Worm (Caenorhabditis elegans) whole organism, L2 larva: ENCODE results near the gene erl-1.

ENCODE experiments used
- C34F6.9 ChIP-seq: fragments of 150-350 bp; optimal IDR thresholded peaks from 2 replicates; lab custom pipeline; 2014; ENCODE audit warnings: missing biosample characterization, missing genetic modification characterization
- F13H6.1 ChIP-seq: sonication (generic microtip); optimal IDR thresholded peaks from 2 replicates; lab custom pipeline; 2016; ENCODE audit warnings: missing genetic modification characterization, missing compliant biosample characterization
- R02D3.7 ChIP-seq: fragments of 150-350 bp; optimal IDR thresholded peaks from 2 replicates; lab custom pipeline; 2014; ENCODE audit warnings: missing biosample characterization, missing genetic modification characterization
- Y55F3AM.14 ChIP-seq: fragments of 200-800 bp; sonication (Bioruptor generic); optimal IDR thresholded peaks from 2 replicates; lab custom pipeline; 2018; ENCODE audit warnings: mild to moderate bottlenecking, missing genetic modification characterization, missing compliant biosample characterization
- alr-1 ChIP-seq: fragments of 150-350 bp; optimal IDR thresholded peaks from 2 replicates; lab custom pipeline; 2014; ENCODE audit warnings: missing biosample characterization, missing genetic modification characterization
- ama-1 ChIP-seq: fragments of 150-350 bp; optimal IDR thresholded peaks from 2 replicates; lab custom pipeline; 2018; ENCODE audit warnings: inconsistent platforms
- ceh-16 ChIP-seq: fragments of 150-350 bp; optimal IDR thresholded peaks from 2 replicates; lab custom pipeline; 2014; ENCODE audit warnings: missing biosample characterization, missing genetic modification characterization
- ceh-82 ChIP-seq: fragments of 150-350 bp; optimal IDR thresholded peaks from 2 replicates; lab custom pipeline; 2014; ENCODE audit warnings: missing biosample characterization, missing genetic modification characterization
- crh-2 ChIP-seq: sonication (generic microtip); optimal IDR thresholded peaks from 2 replicates; lab custom pipeline; 2017; ENCODE audit warnings: missing biosample characterization, missing genetic modification characterization
- dmd-4 ChIP-seq: sonication (generic microtip); optimal IDR thresholded peaks from 2 replicates; lab custom pipeline; 2017; ENCODE audit warnings: missing biosample characterization, missing genetic modification characterization
- gmeb-1 ChIP-seq: fragments of 150-350 bp; optimal IDR thresholded peaks from 2 replicates; lab custom pipeline; 2014; ENCODE audit warnings: missing biosample characterization, missing genetic modification characterization
- lin-11 ChIP-seq: fragments of 150-350 bp; sonication (generic microtip); optimal IDR thresholded peaks from 2 replicates; lab custom pipeline; 2014; ENCODE audit warnings: missing biosample characterization, missing genetic modification characterization, inconsistent platforms, mixed read lengths
- lsy-2 ChIP-seq, 2 experiments: fragments of 150-350 bp in 1 of 2; sonication (generic microtip) in 1 of 2; optimal IDR thresholded peaks; 2 replicates each; lab custom pipeline; 2014 to 2017; ENCODE audit warnings: missing biosample characterization in 2 of 2, missing genetic modification characterization in 2 of 2
- mbf-1 ChIP-seq: sonication (generic microtip); optimal IDR thresholded peaks from 2 replicates; lab custom pipeline; 2017; ENCODE audit warnings: missing biosample characterization, missing genetic modification characterization
- mdl-1 ChIP-seq, 2 experiments: fragments of 150-350 bp in 1 of 2; sonication (generic microtip) in 1 of 2; optimal IDR thresholded peaks; 2 replicates each; lab custom pipeline; 2017; ENCODE audit warnings: missing biosample characterization in 2 of 2, missing genetic modification characterization in 2 of 2
- nhr-10 ChIP-seq: sonication (generic microtip); optimal IDR thresholded peaks from 2 replicates; lab custom pipeline; 2017; ENCODE audit warnings: missing biosample characterization, missing genetic modification characterization
- nhr-12 ChIP-seq: fragments of 150-350 bp; optimal IDR thresholded peaks from 2 replicates; lab custom pipeline; 2014; ENCODE audit warnings: missing biosample characterization, missing genetic modification characterization
- nhr-129 ChIP-seq: fragments of 150-350 bp; optimal IDR thresholded peaks from 2 replicates; lab custom pipeline; 2014; ENCODE audit warnings: missing biosample characterization, missing genetic modification characterization
- nhr-21 ChIP-seq: fragments of 150-350 bp; optimal IDR thresholded peaks from 2 replicates; lab custom pipeline; 2014; ENCODE audit warnings: missing biosample characterization, missing genetic modification characterization
- nhr-25 ChIP-seq: fragments of 150-350 bp; sonication (generic microtip); optimal IDR thresholded peaks from 3 replicates; lab custom pipeline; 2014; ENCODE audit warnings: missing biosample characterization, missing genetic modification characterization
- nhr-6 ChIP-seq: fragments of 150-350 bp; optimal IDR thresholded peaks from 2 replicates; lab custom pipeline; 2014; ENCODE audit warnings: missing biosample characterization, missing genetic modification characterization
- nhr-77 ChIP-seq: fragments of 150-350 bp; optimal IDR thresholded peaks from 2 replicates; lab custom pipeline; 2014; ENCODE audit warnings: missing biosample characterization, missing genetic modification characterization
- peb-1 ChIP-seq: fragments of 150-350 bp; optimal IDR thresholded peaks from 2 replicates; lab custom pipeline; 2014; ENCODE audit warnings: missing biosample characterization, missing genetic modification characterization
- sma-3 ChIP-seq: sonication (generic microtip); optimal IDR thresholded peaks from 2 replicates; lab custom pipeline; 2016; ENCODE audit warnings: missing genetic modification reagents, missing genetic modification characterization, missing compliant biosample characterization
- sma-9 ChIP-seq, 2 experiments: fragments of 150-350 bp in 1 of 2; sonication (generic microtip) in 1 of 2; optimal IDR thresholded peaks; 2 replicates each; lab custom pipeline; 2014 to 2016; ENCODE audit warnings: missing genetic modification characterization in 2 of 2, mild to moderate bottlenecking in 1 of 2, missing biosample characterization in 1 of 2, missing compliant biosample characterization in 1 of 2, missing genetic modification reagents in 1 of 2, moderate library complexity in 1 of 2
- snpc-4 ChIP-seq: fragments of 150-350 bp; optimal IDR thresholded peaks from 2 replicates; lab custom pipeline; 2014; ENCODE audit warnings: missing biosample characterization, missing genetic modification characterization
- unc-39 ChIP-seq: fragments of 150-350 bp; optimal IDR thresholded peaks from 2 replicates; lab custom pipeline; 2014; ENCODE audit warnings: missing biosample characterization, missing genetic modification characterization
- unc-62 ChIP-seq: fragments of 150-350 bp; optimal IDR thresholded peaks from 2 replicates; lab custom pipeline; 2014; ENCODE audit warnings: missing biosample characterization, missing genetic modification reagents, missing genetic modification characterization
- ztf-4 ChIP-seq: fragments of 150-350 bp; optimal IDR thresholded peaks from 2 replicates; lab custom pipeline; 2014; ENCODE audit warnings: missing biosample characterization, missing genetic modification characterization

erl-1 gene

ce11 chrIV:12274365-12274764 lies 13.4 kb upstream of the erl-1 start:
- TF ChIP-seq F13H6.1 (tag; lab: Kevin White, UChicago), result no peak
- peak; percentile 5 for TF ChIP-seq gmeb-1 (tag; lab: Kevin White, UChicago)
- TF ChIP-seq sma-9 (GFP tag; optimal IDR thresholded peaks at IDR 0.05; lab: Kevin White, UChicago), result no peak
- no peak for TF ChIP-seq sma-9 (tag; optimal IDR thresholded peaks at IDR 0.05; lab: Kevin White, UChicago)
- TF ChIP-seq nhr-25, result no peak
- TF ChIP-seq nhr-129 (tag; lab: Kevin White, UChicago), result peak; percentile 22

ce11 chrIV:12275892-12276291 lies 11.8 kb upstream of the erl-1 start, which contains the start of gene vps-8:
TSS of gene vps-8 (minus strand) at chrIV:12275992.
- TF ChIP-seq nhr-12 (tag; lab: Kevin White, UChicago) (no peak), lsy-2 (tag; optimal IDR thresholded peaks at IDR 0.05; lab: Kevin White, UChicago) (no peak), crh-2 (tag; lab: Kevin White, UChicago) (no peak), nhr-21 (tag; lab: Kevin White, UChicago) (no peak), sma-3 (GFP tag; lab: Kevin White, UChicago) (no peak), mdl-1 (tag; optimal IDR thresholded peaks at IDR 0.05; lab: Kevin White, UChicago) (no peak), lin-11 (tag; lab: Kevin White, UChicago) (no peak), nhr-77 (tag; lab: Kevin White, UChicago) (no peak)

- TF ChIP-seq unc-39 (tag; lab: Kevin White, UChicago) (no peak), ztf-4 (no peak), nhr-129 (tag; lab: Kevin White, UChicago) (peak; percentile 63), unc-62 (no peak), nhr-10 (tag; lab: Kevin White, UChicago) (no peak), nhr-25 (no peak), F13H6.1 (tag; lab: Kevin White, UChicago) (no peak), R02D3.7 (tag; lab: Kevin White, UChicago) (no peak), crh-2 (tag; lab: Kevin White, UChicago) (peak; percentile 18), ama-1 (lab: Kevin White, UChicago) (no peak), lsy-2 (tag; optimal IDR thresholded peaks at IDR 0.05; lab: Kevin White, UChicago) (peak in 1 of 2 experiments; percentile 68), nhr-6 (tag; lab: Kevin White, UChicago) (no peak)
These were observed 9.2 kb upstream of the erl-1 start, which contains the start of the genes tag-335 and vkmt-1 for ce11 chrIV:12278507-12278906. TSS of gene tag-335 (minus strand) at chrIV:12278594. TSS of gene vkmt-1 (plus strand) at chrIV:12278725.

ce11 chrIV:12279340-12279739 lies 8.4 kb upstream of the erl-1 start, which contains the start of gene ltah-1.1:
TSS of gene ltah-1.1 (plus strand) at chrIV:12279622.
- TF ChIP-seq ceh-82 (tag; lab: Kevin White, UChicago) (no peak), nhr-25 (no peak), nhr-129 (tag; lab: Kevin White, UChicago) (peak; percentile 20)
- TF ChIP-seq, all 48 proteins: peak for 1

ce11 chrIV:12282157-12282789 lies 5.5 kb upstream of the erl-1 start, which contains the start of the genes C42C1.12 and C42C1.19:
TSS of gene C42C1.12 (minus strand) at chrIV:12282207.
TSS of gene C42C1.19 (plus strand) at chrIV:12282739.
- TF ChIP-seq peb-1 (tag; lab: Kevin White, UChicago), result no peak
- no peak for TF ChIP-seq ceh-82 (tag; lab: Kevin White, UChicago)
- TF ChIP-seq nhr-10 (tag; lab: Kevin White, UChicago), result no peak
- no peak for TF ChIP-seq unc-39 (tag; lab: Kevin White, UChicago)
- no peak for TF ChIP-seq alr-1
- TF ChIP-seq crh-2 (tag; lab: Kevin White, UChicago), result no peak
- TF ChIP-seq nhr-21 (tag; lab: Kevin White, UChicago), result no peak
- no peak for TF ChIP-seq snpc-4
- no peak for TF ChIP-seq gmeb-1 (tag; lab: Kevin White, UChicago)
- TF ChIP-seq lsy-2 (tag; optimal IDR thresholded peaks at IDR 0.05; lab: Kevin White, UChicago), result peak; percentile 6 to 64
- no peak for TF ChIP-seq Y55F3AM.14
- no peak for TF ChIP-seq ceh-16
- TF ChIP-seq F13H6.1 (tag; lab: Kevin White, UChicago), result no peak
- TF ChIP-seq dmd-4 (tag; lab: Kevin White, UChicago), result no peak
- TF ChIP-seq C34F6.9 (tag; lab: Kevin White, UChicago), result peak; percentile 56
- no peak for TF ChIP-seq nhr-129 (tag; lab: Kevin White, UChicago)

ce11 chrIV:12282873-12283272 lies 4.9 kb upstream of the erl-1 start, which contains the start of gene hpo-12:
TSS of gene hpo-12 (plus strand) at chrIV:12283173.
- peak; percentile 10 for TF ChIP-seq nhr-129 (tag; lab: Kevin White, UChicago)
- no peak for TF ChIP-seq mbf-1 (tag; lab: Kevin White, UChicago)
